Fruit fly (Drosophila melanogaster) whole organism: ENCODE data around the gene mRpL2.

Source experiments
- CG8478 ChIP-seq: fragments of >200 bp; optimal IDR thresholded peaks from 2 replicates; lab custom pipeline; 2018; ENCODE audit warnings: inconsistent platforms
- Dll ChIP-seq: fragments of >200 bp; optimal IDR thresholded peaks from 2 replicates; lab custom pipeline; 2017
- EcR ChIP-seq, 2 experiments: fragments of >200 bp; optimal IDR thresholded peaks; 2 replicates each; lab custom pipeline; 2017; ENCODE audit warnings: missing biosample characterization in 2 of 2, missing genetic modification characterization in 2 of 2, missing genetic modification reagents in 2 of 2
- pan ChIP-seq: fragments of >200 bp; optimal IDR thresholded peaks from 2 replicates; lab custom pipeline; 2017
- psq ChIP-seq: fragments of >200 bp; optimal IDR thresholded peaks from 2 replicates; lab custom pipeline; 2017
- usp ChIP-seq: fragments of >200 bp; optimal IDR thresholded peaks from 2 replicates; lab custom pipeline; 2017; ENCODE audit warnings: missing biosample characterization, missing genetic modification characterization, mixed read lengths

mRpL2 gene

dm6 chr3L:11120419-11120958 is at the start of gene mRpL2, which contains the start of gene FoxK:
mRpL2 (plus strand) TSS chr3L:11120847.
FoxK (minus strand) TSS chr3L:11120783.
- TF ChIP-seq pan (lab: Kevin White, UChicago) (no peak), usp (GFP tag; lab: Kevin White, UChicago) (no peak), Dll (no peak), CG8478 (lab: Kevin White, UChicago) (no peak), EcR (GFP tag; optimal IDR thresholded peaks at IDR 0.05; lab: Kevin White, UChicago) (no peak), psq (no peak)

DNA sequence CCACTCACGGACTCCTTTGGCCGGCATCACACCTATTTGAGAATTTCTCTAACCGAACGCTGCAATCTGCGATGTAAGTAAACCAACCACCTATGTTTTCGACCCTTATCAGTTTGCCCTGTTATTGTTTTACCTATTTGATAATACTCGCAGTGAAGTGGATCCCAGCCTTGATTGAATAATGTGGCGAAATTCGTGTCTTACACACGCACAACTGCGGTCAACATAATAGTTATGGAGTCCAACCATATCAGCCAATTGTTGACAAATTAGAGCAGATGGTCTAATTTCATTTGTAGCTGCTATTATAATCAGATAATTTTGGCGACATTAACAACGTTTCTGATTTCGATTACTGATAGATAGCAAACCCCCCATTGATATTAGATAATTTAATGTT is 49.6 kb upstream of the mRpL2 start:
- no peak for TF ChIP-seq psq
- no peak for TF ChIP-seq Dll
- TF ChIP-seq EcR (GFP tag; optimal IDR thresholded peaks at IDR 0.05; lab: Kevin White, UChicago) = no peak
- no peak for TF ChIP-seq pan (lab: Kevin White, UChicago)
- no peak for TF ChIP-seq usp (GFP tag; lab: Kevin White, UChicago)
- TF ChIP-seq CG8478 (lab: Kevin White, UChicago) = no peak

DNA sequence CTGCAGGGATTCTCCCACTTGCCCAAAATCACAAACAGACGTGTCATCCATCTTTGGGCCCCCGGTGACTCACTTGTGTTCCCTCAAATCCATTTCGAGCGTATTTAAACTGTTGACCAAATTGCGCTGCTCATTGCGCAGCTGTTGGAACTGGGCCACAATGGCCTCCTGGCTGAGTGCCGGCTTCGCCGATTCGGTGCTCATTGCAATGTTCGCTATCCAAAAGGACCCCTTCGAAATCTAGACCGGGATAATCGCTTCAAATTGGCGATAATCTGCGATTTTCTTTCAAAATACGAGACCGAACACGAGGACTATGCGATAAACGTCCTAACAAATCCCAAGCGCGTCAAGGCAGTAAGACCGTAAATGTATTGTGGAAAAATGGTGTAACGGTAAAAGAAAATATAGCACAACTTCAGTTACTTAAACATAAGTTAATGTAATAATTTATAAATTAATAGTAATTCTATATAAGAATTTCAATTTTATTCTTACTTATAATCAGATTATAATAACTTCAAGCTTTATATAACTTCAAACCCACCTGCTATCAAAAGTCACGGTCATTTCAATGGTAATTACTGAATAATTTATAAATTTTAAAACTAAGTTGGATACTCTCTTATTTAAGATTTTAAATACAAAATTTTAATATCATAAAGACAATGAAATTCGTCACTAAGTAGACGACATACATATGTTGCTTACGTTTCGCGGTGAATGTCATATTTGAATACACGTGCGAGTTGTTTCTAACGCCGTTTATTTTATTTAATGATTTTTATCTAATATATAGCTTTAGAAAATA is 46.4 kb upstream of the mRpL2 start, which contains the start of the genes Pfdn2 and Noc1:
TSS of gene Pfdn2 (minus strand) at position 346 of the 811 bp plus-strand sequence.
TSS of gene Noc1 (plus strand) at position 727 of the 811 bp plus-strand sequence.
- TF ChIP-seq Dll (no peak), psq (no peak), CG8478 (lab: Kevin White, UChicago) (no peak), usp (GFP tag; lab: Kevin White, UChicago) (no peak), pan (lab: Kevin White, UChicago) (no peak), EcR (GFP tag; optimal IDR thresholded peaks at IDR 0.05; lab: Kevin White, UChicago) (no peak)

DNA sequence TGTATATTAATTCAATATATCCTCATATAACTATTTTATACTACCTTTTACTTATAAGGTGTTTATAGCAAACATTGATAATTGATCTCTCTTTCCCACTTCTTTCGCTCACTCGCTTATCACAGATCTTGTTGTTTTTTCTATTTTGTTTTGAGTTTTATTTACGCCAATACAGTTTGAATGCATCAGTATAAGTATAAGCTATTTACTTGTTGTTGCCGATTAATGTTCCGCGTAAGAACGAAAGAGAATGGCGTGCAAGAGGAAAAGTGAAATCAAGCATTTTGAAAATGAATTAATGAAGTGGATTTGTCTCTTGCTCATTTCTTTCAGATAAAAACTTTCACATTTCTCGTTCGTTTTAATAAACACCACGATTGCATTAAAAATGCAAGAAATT is 37.0 kb upstream of the mRpL2 start:
- TF ChIP-seq usp (GFP tag; lab: Kevin White, UChicago) (no peak), EcR (GFP tag; optimal IDR thresholded peaks at IDR 0.05; lab: Kevin White, UChicago) (no peak), CG8478 (lab: Kevin White, UChicago) (no peak), pan (lab: Kevin White, UChicago) (no peak), Dll (no peak), psq (no peak)

DNA sequence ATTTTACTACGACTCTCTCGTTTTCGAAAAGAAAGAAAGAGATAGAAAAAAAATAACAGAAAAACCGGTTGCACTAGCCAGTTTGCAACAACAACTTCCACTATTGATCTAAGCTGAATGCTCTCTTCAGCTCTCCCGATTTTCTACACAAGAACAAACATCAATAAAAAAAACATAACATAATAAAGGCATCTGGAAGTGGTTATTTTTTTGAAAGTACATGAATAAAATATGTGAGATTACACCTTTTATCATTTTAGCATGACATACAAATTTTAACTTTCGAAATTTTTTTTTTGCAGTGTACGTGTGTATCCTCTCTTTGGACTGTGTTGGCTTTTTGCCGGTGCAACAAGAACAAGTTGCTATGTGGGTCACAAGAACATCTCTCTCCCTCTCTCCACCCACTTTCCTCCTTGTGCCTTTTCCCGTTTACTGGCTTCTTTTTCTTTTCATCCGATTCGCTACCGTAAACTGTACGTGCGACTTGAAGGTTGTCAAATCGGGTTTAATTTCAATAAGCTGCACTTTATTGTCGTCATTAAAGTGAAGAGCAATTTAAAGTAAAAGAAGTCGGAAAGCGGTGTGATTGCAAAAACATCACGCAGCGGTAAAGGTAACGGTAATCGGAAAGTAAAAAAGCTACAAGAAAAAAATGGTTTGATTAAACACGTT is 36.0 kb upstream of the mRpL2 start:
- TF ChIP-seq Dll (no peak), CG8478 (lab: Kevin White, UChicago) (no peak), psq (no peak), EcR (GFP tag; optimal IDR thresholded peaks at IDR 0.05; lab: Kevin White, UChicago) (no peak), usp (GFP tag; lab: Kevin White, UChicago) (no peak)

DNA sequence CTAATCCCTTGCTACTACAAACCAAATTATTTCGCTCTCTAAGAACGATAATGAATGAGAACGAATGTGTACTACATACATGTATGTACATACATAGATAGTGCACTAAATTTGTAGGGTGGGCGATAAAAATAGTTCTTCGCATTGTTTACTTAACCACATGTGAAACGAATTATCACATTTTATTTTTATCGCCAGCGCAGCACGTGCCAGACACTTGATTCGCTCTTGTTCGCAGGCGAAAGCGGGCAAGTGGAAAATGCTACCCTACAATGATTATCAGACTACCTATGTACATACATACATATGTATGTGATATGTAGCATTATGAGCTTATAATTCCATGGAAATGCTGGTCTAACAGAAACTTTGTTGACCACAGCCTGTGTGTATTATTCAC is 34.8 kb upstream of the mRpL2 start:
- TF ChIP-seq EcR (GFP tag; optimal IDR thresholded peaks at IDR 0.05; lab: Kevin White, UChicago) (no peak), psq (no peak), CG8478 (lab: Kevin White, UChicago) (no peak), pan (lab: Kevin White, UChicago) (no peak), usp (GFP tag; lab: Kevin White, UChicago) (no peak), Dll (no peak)

dm6 chr3L:11089805-11090440 is 30.7 kb upstream of the mRpL2 start:
- TF ChIP-seq pan (lab: Kevin White, UChicago) (no peak), Dll (no peak), CG8478 (lab: Kevin White, UChicago) (no peak), psq (no peak), usp (GFP tag; lab: Kevin White, UChicago) (no peak), EcR (GFP tag; optimal IDR thresholded peaks at IDR 0.05; lab: Kevin White, UChicago) (no peak)

- TF ChIP-seq CG8478 (lab: Kevin White, UChicago) (no peak), usp (GFP tag; lab: Kevin White, UChicago) (no peak), psq (no peak), Dll (no peak), EcR (GFP tag; optimal IDR thresholded peaks at IDR 0.05; lab: Kevin White, UChicago) (no peak), pan (lab: Kevin White, UChicago) (no peak)
Measured at dm6 chr3L:11091943-11092609, 28.6 kb upstream of the mRpL2 start.

DNA sequence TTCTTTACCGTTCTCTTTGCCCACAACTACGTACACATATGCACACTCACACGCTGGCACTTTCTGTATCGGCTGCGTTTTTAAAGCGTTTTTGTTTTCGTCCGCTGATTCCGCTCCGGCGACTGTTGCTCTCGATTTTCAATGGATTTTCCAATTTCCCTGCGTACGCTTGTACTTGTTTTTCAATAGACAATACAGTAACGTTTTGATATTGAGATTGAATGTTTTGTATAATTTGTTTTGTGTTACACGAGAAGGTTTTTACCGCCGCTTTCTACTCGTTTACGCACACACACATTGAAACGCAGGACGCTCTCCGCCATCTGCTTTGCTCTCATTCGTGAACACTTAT is 28.1 kb upstream of the mRpL2 start:
- no peak for TF ChIP-seq Dll
- no peak for TF ChIP-seq CG8478 (lab: Kevin White, UChicago)
- no peak for TF ChIP-seq usp (GFP tag; lab: Kevin White, UChicago)
- no peak for TF ChIP-seq pan (lab: Kevin White, UChicago)
- TF ChIP-seq psq = no peak
- no peak for TF ChIP-seq EcR (GFP tag; optimal IDR thresholded peaks at IDR 0.05; lab: Kevin White, UChicago)

DNA sequence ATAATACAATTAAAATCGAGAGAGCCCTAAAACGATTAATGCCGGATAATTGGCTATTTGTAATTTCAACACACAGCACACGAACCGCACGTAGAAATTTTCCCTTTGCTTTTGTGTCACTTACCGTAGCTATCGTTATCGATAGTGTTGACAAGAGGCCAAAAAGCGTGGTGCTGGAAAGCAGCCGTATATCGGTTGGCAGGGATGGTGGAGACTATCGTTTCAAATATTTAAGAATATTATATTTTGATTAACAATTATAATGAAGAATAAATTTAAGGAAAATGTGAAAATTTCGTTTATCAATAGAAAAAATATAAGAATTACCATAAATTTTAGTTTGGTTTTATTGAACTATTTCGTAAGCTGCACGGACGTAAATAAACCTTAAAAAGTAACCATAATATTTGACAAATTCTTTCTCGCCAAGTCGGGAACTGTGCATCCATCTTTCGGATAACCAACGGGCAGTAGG is 27.6 kb upstream of the mRpL2 start, which contains the start of gene JIL-1:
TSS of gene JIL-1 (minus strand) at position 148 of the 475 bp plus-strand sequence.
- TF ChIP-seq usp (GFP tag; lab: Kevin White, UChicago) = no peak
- no peak for TF ChIP-seq pan (lab: Kevin White, UChicago)
- no peak for TF ChIP-seq EcR (GFP tag; optimal IDR thresholded peaks at IDR 0.05; lab: Kevin White, UChicago)
- no peak for TF ChIP-seq CG8478 (lab: Kevin White, UChicago)
- TF ChIP-seq psq = no peak
- TF ChIP-seq Dll = no peak

DNA sequence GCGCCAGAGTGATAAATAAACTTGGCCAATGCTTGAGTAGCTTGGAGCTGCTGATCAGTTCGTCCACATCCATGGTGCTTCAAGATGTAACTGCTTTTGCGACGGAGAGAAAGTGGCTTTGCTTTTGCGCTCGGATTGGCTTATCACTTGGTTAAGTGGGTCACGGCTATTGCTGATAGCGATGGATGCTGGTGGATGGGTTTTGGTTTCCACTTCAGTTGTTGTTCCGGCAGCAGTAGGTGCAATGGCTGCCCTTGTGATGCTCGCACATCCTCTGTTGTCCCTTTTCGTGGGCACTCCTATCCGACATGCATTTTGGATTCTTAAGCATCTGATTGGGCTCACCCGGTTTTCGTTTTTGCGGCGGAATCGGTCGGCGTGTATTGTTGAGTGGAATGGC is 26.4 kb upstream of the mRpL2 start:
- TF ChIP-seq EcR (GFP tag; optimal IDR thresholded peaks at IDR 0.05; lab: Kevin White, UChicago) = no peak
- no peak for TF ChIP-seq psq
- TF ChIP-seq CG8478 (lab: Kevin White, UChicago) = no peak
- no peak for TF ChIP-seq usp (GFP tag; lab: Kevin White, UChicago)
- TF ChIP-seq pan (lab: Kevin White, UChicago) = no peak
- TF ChIP-seq Dll = no peak
